Worm (Caenorhabditis elegans) whole organism, L2 larva: Measurements from ENCODE around the gene nhr-199.

ENCODE experiments used
- F13H6.1 ChIP-seq: sonication (generic microtip); optimal IDR thresholded peaks from 2 replicates; lab custom pipeline; 2016; ENCODE audit warnings: missing genetic modification characterization, missing compliant biosample characterization
- ZK546.5 ChIP-seq: sonication (generic microtip); optimal IDR thresholded peaks from 2 replicates; lab custom pipeline; 2017; ENCODE audit warnings: missing biosample characterization, missing genetic modification characterization
- dmd-4 ChIP-seq: sonication (generic microtip); optimal IDR thresholded peaks from 2 replicates; lab custom pipeline; 2017; ENCODE audit warnings: missing biosample characterization, missing genetic modification characterization
- lin-11 ChIP-seq: fragments of 150-350 bp; sonication (generic microtip); optimal IDR thresholded peaks from 2 replicates; lab custom pipeline; 2014; ENCODE audit warnings: missing biosample characterization, missing genetic modification characterization, inconsistent platforms, mixed read lengths
- lin-13 ChIP-seq: fragments of 150-350 bp; optimal IDR thresholded peaks from 2 replicates; lab custom pipeline; 2014; ENCODE audit warnings: missing biosample characterization, missing genetic modification reagents, missing genetic modification characterization
- lsy-2 ChIP-seq, 2 experiments: fragments of 150-350 bp in 1 of 2; sonication (generic microtip) in 1 of 2; optimal IDR thresholded peaks; 2 replicates each; lab custom pipeline; 2014 to 2017; ENCODE audit warnings: missing biosample characterization in 2 of 2, missing genetic modification characterization in 2 of 2
- nhr-25 ChIP-seq: fragments of 150-350 bp; sonication (generic microtip); optimal IDR thresholded peaks from 3 replicates; lab custom pipeline; 2014; ENCODE audit warnings: missing biosample characterization, missing genetic modification characterization
- nhr-6 ChIP-seq: fragments of 150-350 bp; optimal IDR thresholded peaks from 2 replicates; lab custom pipeline; 2014; ENCODE audit warnings: missing biosample characterization, missing genetic modification characterization
- skn-1 ChIP-seq: sonication (generic microtip); optimal IDR thresholded peaks from 2 replicates; lab custom pipeline; 2017; ENCODE audit warnings: missing biosample characterization, missing genetic modification characterization
- snpc-4 ChIP-seq: fragments of 150-350 bp; optimal IDR thresholded peaks from 2 replicates; lab custom pipeline; 2014; ENCODE audit warnings: missing biosample characterization, missing genetic modification characterization
- unc-39 ChIP-seq: fragments of 150-350 bp; optimal IDR thresholded peaks from 2 replicates; lab custom pipeline; 2014; ENCODE audit warnings: missing biosample characterization, missing genetic modification characterization

- TF ChIP-seq skn-1 (no peak), lsy-2 (tag; optimal IDR thresholded peaks at IDR 0.05; lab: Kevin White, UChicago) (no peak), ZK546.5 (no peak), lin-13 (GFP tag; lab: Kevin White, UChicago) (no peak), dmd-4 (tag; lab: Kevin White, UChicago) (no peak), lin-11 (tag; lab: Kevin White, UChicago) (no peak), F13H6.1 (tag; lab: Kevin White, UChicago) (no peak), nhr-6 (tag; lab: Kevin White, UChicago) (no peak), nhr-25 (tag; lab: Kevin White, UChicago) (no peak), snpc-4 (tag; lab: Kevin White, UChicago) (no peak), unc-39 (tag; lab: Kevin White, UChicago) (no peak)
Observed at ce11 chrV:15712385-15712784, 12.7 kb upstream of the nhr-199 start.
